Fruit fly (Drosophila melanogaster) whole organism, embryonic: ENCODE measurements around the gene CG5382.

Experiments used
- CG10147 ChIP-seq: fragments of 200-800 bp; sonication (Bioruptor generic); optimal IDR thresholded peaks from 2 replicates; lab custom pipeline; 2019; ENCODE audit warnings: missing biosample characterization, mild to moderate bottlenecking, missing genetic modification characterization, moderate library complexity
- CG10321 ChIP-seq: fragments of 200-800 bp; sonication (Bioruptor generic); IDR thresholded peaks from 2 replicates; pipeline ENCODE4 v1.3.6; 2022; ENCODE audit warnings: missing biosample characterization, missing genetic modification characterization
- CG11398 ChIP-seq: fragments of 200-800 bp; sonication (Bioruptor generic); optimal IDR thresholded peaks from 2 replicates; lab custom pipeline; 2016; ENCODE audit warnings: missing biosample characterization, missing genetic modification characterization
- CG1233 ChIP-seq: fragments of 200-800 bp; sonication (Bioruptor generic); optimal IDR thresholded peaks from 4 replicates; lab custom pipeline; 2018; ENCODE audit warnings: missing biosample characterization, mild to moderate bottlenecking, missing genetic modification characterization
- CG15269 ChIP-seq: fragments of 200-800 bp; sonication (Bioruptor generic); optimal IDR thresholded peaks from 2 replicates; lab custom pipeline; 2018; ENCODE audit warnings: missing biosample characterization, mild to moderate bottlenecking, missing genetic modification characterization, moderate library complexity
- CG16815 ChIP-seq: fragments of 200-800 bp; sonication (Bioruptor generic); optimal IDR thresholded peaks from 3 replicates; lab custom pipeline; 2017; ENCODE audit warnings: missing biosample characterization, mild to moderate bottlenecking, missing genetic modification characterization
- CG2678 ChIP-seq: fragments of 200-800 bp; sonication (Bioruptor generic); optimal IDR thresholded peaks from 3 replicates; lab custom pipeline; 2019; ENCODE audit warnings: missing biosample characterization, mild to moderate bottlenecking, missing genetic modification characterization, moderate library complexity
- CG3163 ChIP-seq: fragments of 200-800 bp; sonication (Bioruptor generic); optimal IDR thresholded peaks from 3 replicates; lab custom pipeline; 2016; ENCODE audit warnings: missing biosample characterization, missing genetic modification characterization
- CG32767 ChIP-seq: fragments of 200-800 bp; sonication (Bioruptor generic); IDR thresholded peaks from 2 replicates; pipeline ENCODE4 v1.3.6; 2022; ENCODE audit warnings: missing biosample characterization, missing genetic modification characterization
- CG6765 ChIP-seq: fragments of 200-800 bp; sonication (Bioruptor generic); optimal IDR thresholded peaks from 3 replicates; lab custom pipeline; 2017; ENCODE audit warnings: missing biosample characterization, mild to moderate bottlenecking, missing genetic modification characterization
- CG7271 ChIP-seq: fragments of 200-800 bp; sonication (Bioruptor generic); optimal IDR thresholded peaks from 2 replicates; lab custom pipeline; 2018; ENCODE audit warnings: missing biosample characterization, mild to moderate bottlenecking, missing genetic modification characterization, moderate library complexity
- CkIIα-i1 ChIP-seq: fragments of 200-800 bp; sonication (Bioruptor generic); IDR thresholded peaks from 2 replicates; pipeline ENCODE4 v1.3.6; 2022; ENCODE audit warnings: missing biosample characterization, missing genetic modification characterization
- Dad ChIP-seq: fragments of 200-800 bp; sonication (Bioruptor generic); optimal IDR thresholded peaks from 3 replicates; lab custom pipeline; 2016; ENCODE audit warnings: missing biosample characterization, missing genetic modification characterization
- Dbx ChIP-seq: fragments of 200-800 bp; sonication (Bioruptor generic); IDR thresholded peaks from 3 replicates; pipeline ENCODE4 v1.3.6; 2022; ENCODE audit warnings: missing biosample characterization, missing genetic modification characterization
- Doc3 ChIP-seq: fragments of 200-800 bp; sonication (Bioruptor generic); IDR thresholded peaks from 3 replicates; pipeline ENCODE4 v1.3.6; 2022; ENCODE audit warnings: missing biosample characterization, missing genetic modification characterization; ENCODE audit not compliant: partially characterized antibody
- Fer2 ChIP-seq: fragments of 200-800 bp; sonication (Bioruptor generic); optimal IDR thresholded peaks from 2 replicates; lab custom pipeline; 2018; ENCODE audit warnings: missing biosample characterization, mild to moderate bottlenecking, missing genetic modification characterization, moderate library complexity
- H2.0 ChIP-seq: fragments of 200-800 bp; sonication (Bioruptor generic); IDR thresholded peaks from 2 replicates; pipeline ENCODE4 v1.3.6; 2022; ENCODE audit warnings: missing biosample characterization, missing genetic modification characterization
- Lim3 ChIP-seq: fragments of 200-800 bp; sonication (Bioruptor generic); IDR thresholded peaks from 2 replicates; pipeline ENCODE4 v1.3.6; 2022; ENCODE audit warnings: missing biosample characterization, missing genetic modification characterization
- MTF-1 ChIP-seq: fragments of 200-800 bp; sonication (Bioruptor generic); optimal IDR thresholded peaks from 2 replicates; lab custom pipeline; 2018; ENCODE audit warnings: missing biosample characterization, mild to moderate bottlenecking, missing genetic modification characterization, borderline replicate concordance
- Max ChIP-seq: fragments of 200-800 bp; sonication (Bioruptor generic); optimal IDR thresholded peaks from 2 replicates; lab custom pipeline; 2016; ENCODE audit warnings: missing biosample characterization, mild to moderate bottlenecking, missing genetic modification characterization
- Ssrp ChIP-seq: fragments of 200-800 bp; sonication (Bioruptor generic); optimal IDR thresholded peaks from 2 replicates; lab custom pipeline; 2018; ENCODE audit warnings: missing biosample characterization, mild to moderate bottlenecking, missing genetic modification characterization, moderate library complexity
- Tbp ChIP-seq: fragments of >200 bp; optimal IDR thresholded peaks from 2 replicates; lab custom pipeline; 2018; ENCODE audit warnings: missing biosample characterization, missing genetic modification characterization
- YL-1 ChIP-seq: fragments of 200-800 bp; sonication (Bioruptor generic); optimal IDR thresholded peaks from 3 replicates; lab custom pipeline; 2017; ENCODE audit warnings: missing biosample characterization, mild to moderate bottlenecking, missing genetic modification characterization
- aop ChIP-seq: fragments of 200-800 bp; sonication (Bioruptor generic); IDR thresholded peaks from 2 replicates; pipeline ENCODE4 v1.3.6; 2022; ENCODE audit warnings: missing biosample characterization, missing genetic modification characterization
- bbx ChIP-seq: fragments of 200-800 bp; sonication (Bioruptor generic); IDR thresholded peaks from 2 replicates; pipeline ENCODE4 v1.3.6; 2022; ENCODE audit warnings: missing biosample characterization, missing genetic modification characterization; ENCODE audit not compliant: partially characterized antibody
- bigmax ChIP-seq: fragments of 200-800 bp; sonication (Bioruptor generic); optimal IDR thresholded peaks from 2 replicates; lab custom pipeline; 2018; ENCODE audit warnings: missing biosample characterization, mild to moderate bottlenecking, missing genetic modification characterization
- caup ChIP-seq: fragments of 200-800 bp; sonication (Bioruptor generic); optimal IDR thresholded peaks from 3 replicates; lab custom pipeline; 2017; ENCODE audit warnings: missing biosample characterization, mild to moderate bottlenecking, missing genetic modification characterization, moderate library complexity; ENCODE audit not compliant: severe bottlenecking
- cwo ChIP-seq: fragments of 200-800 bp; sonication (Bioruptor generic); optimal IDR thresholded peaks from 3 replicates; lab custom pipeline; 2017; ENCODE audit warnings: missing biosample characterization, missing genetic modification characterization, mild to moderate bottlenecking, moderate library complexity, missing genetic modification reagents
- dati ChIP-seq: fragments of 200-800 bp; sonication (Bioruptor generic); IDR thresholded peaks from 2 replicates; pipeline ENCODE4 v1.3.6; 2022; ENCODE audit warnings: missing biosample characterization, missing genetic modification characterization
- dm ChIP-seq: fragments of 200-800 bp; sonication (Bioruptor generic); optimal IDR thresholded peaks from 3 replicates; lab custom pipeline; 2016; ENCODE audit warnings: missing biosample characterization, missing genetic modification characterization
- ems ChIP-seq: fragments of 200-800 bp; sonication (Bioruptor generic); optimal IDR thresholded peaks from 3 replicates; lab custom pipeline; 2016; ENCODE audit warnings: missing biosample characterization, missing genetic modification characterization
- esg ChIP-seq: fragments of 200-800 bp; sonication (Bioruptor generic); conservative IDR thresholded peaks from 2 replicates; pipeline ENCODE4 v1.3.6; 2022; ENCODE audit warnings: missing biosample characterization, missing genetic modification characterization
- eyg ChIP-seq: fragments of 200-800 bp; sonication (Bioruptor generic); optimal IDR thresholded peaks from 3 replicates; lab custom pipeline; 2016; ENCODE audit warnings: missing biosample characterization, missing genetic modification characterization
- fu2 ChIP-seq: fragments of 200-800 bp; sonication (Bioruptor generic); optimal IDR thresholded peaks from 2 replicates; lab custom pipeline; 2016; ENCODE audit warnings: missing biosample characterization, missing genetic modification characterization
- gcm2 ChIP-seq: fragments of 200-800 bp; sonication (Bioruptor generic); optimal IDR thresholded peaks from 2 replicates; lab custom pipeline; 2016; ENCODE audit warnings: missing biosample characterization, missing genetic modification characterization
- hbn ChIP-seq: fragments of 200-800 bp; sonication (Bioruptor generic); IDR thresholded peaks from 2 replicates; pipeline ENCODE4 v1.3.6; 2022; ENCODE audit warnings: missing biosample characterization, missing genetic modification characterization; ENCODE audit not compliant: partially characterized antibody
- hth ChIP-seq: fragments of >200 bp; optimal IDR thresholded peaks from 2 replicates; lab custom pipeline; 2017; ENCODE audit warnings: inconsistent platforms
- insv ChIP-seq, 2 experiments: fragments of 200-800 bp; sonication (Bioruptor generic); optimal IDR thresholded peaks; 3 replicates each; lab custom pipeline; 2016 to 2018; ENCODE audit warnings: missing biosample characterization in 2 of 2, missing genetic modification characterization in 2 of 2
- ken ChIP-seq: fragments of 200-800 bp; sonication (Bioruptor generic); IDR thresholded peaks from 3 replicates; pipeline ENCODE4 v1.3.6; 2022; ENCODE audit warnings: missing biosample characterization, missing genetic modification characterization
- lab ChIP-seq: fragments of 200-800 bp; sonication (Bioruptor generic); optimal IDR thresholded peaks from 3 replicates; lab custom pipeline; 2017; ENCODE audit warnings: missing biosample characterization, missing genetic modification characterization, mild to moderate bottlenecking, moderate library complexity, missing genetic modification reagents
- luna ChIP-seq: fragments of 200-800 bp; sonication (Bioruptor generic); optimal IDR thresholded peaks from 2 replicates; lab custom pipeline; 2016; ENCODE audit warnings: missing biosample characterization, missing genetic modification characterization
- onecut ChIP-seq: fragments of 200-800 bp; sonication (Bioruptor generic); IDR thresholded peaks from 2 replicates; pipeline ENCODE4 v1.3.6; 2022; ENCODE audit warnings: missing biosample characterization, missing genetic modification characterization
- p53 ChIP-seq: fragments of 200-800 bp; sonication (Bioruptor generic); optimal IDR thresholded peaks from 2 replicates; lab custom pipeline; 2016; ENCODE audit warnings: missing biosample characterization, missing genetic modification characterization
- peb ChIP-seq: fragments of 200-800 bp; sonication (Bioruptor generic); IDR thresholded peaks from 2 replicates; pipeline ENCODE4 v1.3.6; 2022; ENCODE audit warnings: missing biosample characterization, missing genetic modification characterization
- schlank ChIP-seq: fragments of 200-800 bp; sonication (Bioruptor generic); optimal IDR thresholded peaks from 2 replicates; lab custom pipeline; 2018; ENCODE audit warnings: missing biosample characterization, mild to moderate bottlenecking, missing genetic modification characterization
- sisA ChIP-seq: fragments of 200-800 bp; sonication (Bioruptor generic); IDR thresholded peaks from 2 replicates; pipeline ENCODE4 v1.3.6; 2022; ENCODE audit warnings: missing biosample characterization, missing genetic modification characterization
- slp2 ChIP-seq: fragments of 200-800 bp; sonication (Bioruptor generic); optimal IDR thresholded peaks from 2 replicates; lab custom pipeline; 2016; ENCODE audit warnings: missing biosample characterization, missing genetic modification characterization
- sqz ChIP-seq: fragments of 200-800 bp; sonication (Bioruptor generic); optimal IDR thresholded peaks from 3 replicates; lab custom pipeline; 2018; ENCODE audit warnings: missing biosample characterization, mild to moderate bottlenecking, missing genetic modification characterization
- zen2 ChIP-seq: fragments of 200-800 bp; sonication (Bioruptor generic); IDR thresholded peaks from 3 replicates; pipeline ENCODE4 v1.3.6; 2022; ENCODE audit warnings: missing biosample characterization, missing genetic modification characterization; ENCODE audit not compliant: partially characterized antibody

The CG5382 gene

DNA sequence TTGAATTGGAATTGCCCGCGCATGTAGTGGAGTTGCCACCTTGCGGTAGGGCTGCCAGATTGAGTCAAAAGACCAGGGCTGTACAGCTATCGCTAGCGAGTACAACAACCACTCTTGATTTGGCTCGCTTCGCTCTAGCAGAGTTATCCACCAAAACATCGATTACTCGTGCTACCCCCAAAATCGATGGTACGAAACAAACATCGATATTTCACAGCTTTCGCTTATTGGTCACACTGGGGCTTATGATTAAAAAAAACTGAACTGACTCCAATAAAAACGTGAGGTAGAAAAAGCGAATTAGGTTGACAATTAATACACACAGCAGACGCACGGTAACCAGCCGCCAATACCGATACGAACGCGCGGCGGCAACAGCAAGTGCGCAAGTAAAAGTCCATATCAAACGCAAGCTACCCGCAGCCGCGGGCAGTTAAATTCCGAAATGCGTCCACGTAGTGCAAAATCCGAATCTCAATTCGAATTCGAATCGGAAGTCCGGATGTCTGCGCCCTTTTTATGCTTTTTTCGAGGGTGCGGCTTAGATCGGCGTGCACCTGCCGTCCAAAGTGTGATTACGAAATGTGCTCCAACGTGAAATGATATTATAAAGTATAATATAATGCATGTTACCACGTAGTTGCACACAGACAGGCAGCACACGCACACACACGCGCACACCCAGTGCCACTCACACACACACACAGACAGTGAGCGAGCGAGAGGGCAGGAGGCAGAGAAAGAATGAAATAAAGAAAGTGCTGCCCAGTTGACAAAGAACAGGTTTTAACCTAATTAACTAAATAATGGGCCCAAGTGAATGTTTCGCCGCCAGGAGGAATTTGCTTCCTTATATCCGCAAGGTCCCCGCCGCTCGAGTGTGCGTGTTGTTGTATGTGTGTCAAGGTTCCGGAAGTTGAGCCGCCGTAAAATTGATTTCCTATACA is 9.0 kb downstream of the CG5382 start, which contains the start of gene Sar1 (continued):
- TF ChIP-seq caup (GFP tag; lab: Kevin White, UChicago): peak; percentile 22
- no peak for TF ChIP-seq esg (GFP tag; lab: Robert Waterston, UW)
- no peak for TF ChIP-seq cwo (GFP tag; lab: Kevin White, UChicago)
- peak; percentile 46; the same call in 1 of the 2 replicates for TF ChIP-seq onecut (GFP tag; lab: Robert Waterston, UW)
- TF ChIP-seq dati (GFP tag; lab: Robert Waterston, UW): no peak
- TF ChIP-seq fu2 (GFP tag; lab: Kevin White, UChicago): peak; percentile 51
- peak in 1 of 2 experiments; percentile 85 for TF ChIP-seq insv (GFP tag; optimal IDR thresholded peaks at IDR 0.05; lab: Kevin White, UChicago)
- no peak for TF ChIP-seq Max
- peak; percentile 59 for TF ChIP-seq dm (GFP tag; lab: Kevin White, UChicago)
- no peak for TF ChIP-seq CG2678 (tag; lab: Kevin White, UChicago)
- peak; percentile 74 for TF ChIP-seq p53 (GFP tag; lab: Kevin White, UChicago)
- no peak for TF ChIP-seq CkIIα-i1 (GFP tag; lab: Robert Waterston, UW)
- 0 out of 2 replicates have a peak, but pooled peaks have one; percentile 9 for TF ChIP-seq H2.0 (GFP tag; lab: Robert Waterston, UW)
- no peak for TF ChIP-seq hth (lab: Kevin White, UChicago)
- TF ChIP-seq Dbx (GFP tag; lab: Robert Waterston, UW): peak; percentile 74; the same call in 2 of the 3 replicates
- peak; percentile 71 for TF ChIP-seq aop (GFP tag; lab: Robert Waterston, UW)
- TF ChIP-seq CG6765 (GFP tag; lab: Kevin White, UChicago): no peak
- no peak for TF ChIP-seq CG1233 (GFP tag; lab: Kevin White, UChicago)
- no peak for TF ChIP-seq schlank (tag; lab: Kevin White, UChicago)
- TF ChIP-seq Fer2: no peak
- no peak for TF ChIP-seq peb
- TF ChIP-seq Ssrp: no peak
- TF ChIP-seq CG15269 (tag; lab: Kevin White, UChicago): no peak
- no peak for TF ChIP-seq ken
- peak; percentile 91 for TF ChIP-seq sqz (GFP tag; lab: Kevin White, UChicago)
- TF ChIP-seq CG16815: no peak
- TF ChIP-seq MTF-1 (GFP tag; lab: Kevin White, UChicago): no peak
- no peak for TF ChIP-seq CG10321 (GFP tag; lab: Robert Waterston, UW)
- TF ChIP-seq CG10147 (GFP tag; lab: Kevin White, UChicago): no peak
- peak; percentile 3 for TF ChIP-seq slp2 (GFP tag; lab: Kevin White, UChicago)
- TF ChIP-seq Lim3: no peak
- no peak for TF ChIP-seq Tbp
- no peak for TF ChIP-seq eyg
- TF ChIP-seq CG32767 (GFP tag; lab: Robert Waterston, UW): no peak
- TF ChIP-seq lab (GFP tag; lab: Kevin White, UChicago): peak; percentile 11
- peak; percentile 82 for TF ChIP-seq Doc3
- TF ChIP-seq bigmax (GFP tag; lab: Kevin White, UChicago): no peak
- no peak for TF ChIP-seq ems (GFP tag; lab: Kevin White, UChicago)
- no peak for TF ChIP-seq gcm2 (GFP tag; lab: Kevin White, UChicago)
- no peak for TF ChIP-seq CG11398
- TF ChIP-seq sisA: peak; percentile 53
- TF ChIP-seq YL-1 (GFP tag; lab: Kevin White, UChicago): peak; percentile 80
- TF ChIP-seq CG3163 (GFP tag; lab: Kevin White, UChicago): peak; percentile 60
- TF ChIP-seq luna (GFP tag; lab: Kevin White, UChicago): no peak
- TF ChIP-seq hbn: peak; percentile 95
- TF ChIP-seq CG7271 (tag; lab: Kevin White, UChicago): no peak
- TF ChIP-seq Dad: no peak
- peak; percentile 82 for TF ChIP-seq zen2 (GFP tag; lab: Robert Waterston, UW)
- TF ChIP-seq bbx (GFP tag; lab: Robert Waterston, UW): peak; percentile 96
